Worm (Caenorhabditis elegans) whole organism, L3 larva: ENCODE results near the gene chtb-3.

Experiments used
- aly-2 ChIP-seq: fragments of 150-350 bp; optimal IDR thresholded peaks from 2 replicates; lab custom pipeline; 2014; ENCODE audit warnings: missing biosample characterization, missing genetic modification characterization
- ama-1 ChIP-seq: fragments of 150-350 bp; optimal IDR thresholded peaks from 2 replicates; lab custom pipeline; 2018
- ceh-16 ChIP-seq: sonication (generic microtip); optimal IDR thresholded peaks from 2 replicates; lab custom pipeline; 2017; ENCODE audit warnings: missing biosample characterization, missing genetic modification characterization
- ceh-82 ChIP-seq: fragments of 150-350 bp; optimal IDR thresholded peaks from 2 replicates; lab custom pipeline; 2014; ENCODE audit warnings: missing biosample characterization, missing genetic modification characterization
- egl-27 ChIP-seq: sonication (generic microtip); optimal IDR thresholded peaks from 4 replicates; lab custom pipeline; 2017; ENCODE audit warnings: missing biosample characterization, missing genetic modification reagents, missing genetic modification characterization
- elt-1 ChIP-seq: fragments of 150-350 bp; optimal IDR thresholded peaks from 2 replicates; lab custom pipeline; 2014; ENCODE audit warnings: missing biosample characterization, missing genetic modification characterization
- nfya-1 ChIP-seq: sonication (generic microtip); optimal IDR thresholded peaks from 2 replicates; lab custom pipeline; 2017; ENCODE audit warnings: missing genetic modification characterization, mild to moderate bottlenecking, missing compliant biosample characterization, antibody characterized with exemption, moderate library complexity; ENCODE audit not compliant: insufficient read depth
- nhr-11 ChIP-seq: fragments of 150-350 bp; optimal IDR thresholded peaks from 2 replicates; lab custom pipeline; 2014; ENCODE audit warnings: missing biosample characterization, missing genetic modification characterization
- nhr-28 ChIP-seq: fragments of 150-350 bp; optimal IDR thresholded peaks from 2 replicates; lab custom pipeline; 2014; ENCODE audit warnings: missing biosample characterization, missing genetic modification characterization
- nhr-43 ChIP-seq: sonication (generic microtip); optimal IDR thresholded peaks from 2 replicates; lab custom pipeline; 2016; ENCODE audit warnings: mild to moderate bottlenecking, missing genetic modification characterization, missing compliant biosample characterization; ENCODE audit not compliant: poor library complexity, severe bottlenecking
- pha-4 ChIP-seq: fragments of 150-350 bp; optimal IDR thresholded peaks from 2 replicates; lab custom pipeline; 2014; ENCODE audit warnings: missing biosample characterization, missing genetic modification reagents, missing genetic modification characterization
- unc-62 ChIP-seq: fragments of 150-350 bp; sonication (generic microtip); optimal IDR thresholded peaks from 4 replicates; lab custom pipeline; 2014; ENCODE audit warnings: missing biosample characterization, missing genetic modification reagents, missing genetic modification characterization
- zag-1 ChIP-seq: fragments of 150-350 bp; optimal IDR thresholded peaks from 2 replicates; lab custom pipeline; 2014; ENCODE audit warnings: missing biosample characterization, missing genetic modification characterization

DNA sequence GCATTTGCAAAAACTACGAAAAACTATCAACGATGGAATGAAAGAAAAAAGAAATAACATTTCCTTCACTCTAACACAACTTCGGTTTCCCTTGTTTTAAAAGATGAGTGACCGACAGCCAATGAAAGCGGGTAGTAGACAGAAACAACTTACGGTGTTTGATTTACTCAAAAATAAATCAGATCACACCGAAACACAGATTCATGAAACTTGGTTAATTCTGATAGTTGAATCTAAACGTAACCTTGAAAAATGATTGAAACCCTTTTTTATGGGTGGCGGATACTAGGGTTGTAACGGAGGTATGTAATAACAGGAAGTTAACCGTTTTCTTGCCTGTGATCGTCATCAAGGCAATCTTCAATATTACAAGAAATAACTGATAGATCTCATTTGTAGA is 44.1 kb downstream of the chtb-3 start:
- TF ChIP-seq ceh-16 (tag; lab: Kevin White, UChicago) (no peak), elt-1 (no peak), nhr-11 (tag; lab: Kevin White, UChicago) (no peak), zag-1 (no peak), pha-4 (tag; lab: Kevin White, UChicago) (no peak), nfya-1 (tag; lab: Kevin White, UChicago) (peak; percentile 8), ama-1 (lab: Kevin White, UChicago) (no peak), aly-2 (tag; lab: Kevin White, UChicago) (no peak), unc-62 (GFP tag; lab: Kevin White, UChicago) (no peak), nhr-43 (tag; lab: Kevin White, UChicago) (no peak), nhr-28 (no peak), ceh-82 (no peak), egl-27 (tag; lab: Kevin White, UChicago) (no peak)
